Worm (Caenorhabditis elegans) whole organism, midembryonic: ENCODE measurements around the gene F02D8.9.

Source experiments
- cog-1 ChIP-seq: sonication (generic microtip); optimal IDR thresholded peaks from 2 replicates; lab custom pipeline; 2016; ENCODE audit warnings: missing genetic modification characterization, missing compliant biosample characterization
- flt-1 ChIP-seq: fragments of 200-800 bp; sonication (Bioruptor generic); IDR thresholded peaks from 2 replicates; pipeline ENCODE4 v1.3.6; 2022; ENCODE audit warnings: missing genetic modification characterization, missing compliant biosample characterization
- klf-2 ChIP-seq: fragments of 200-800 bp; sonication (Bioruptor generic); conservative IDR thresholded peaks from 2 replicates; pipeline ENCODE4 v1.3.6; 2022; ENCODE audit warnings: missing genetic modification reagents, missing genetic modification characterization, missing compliant biosample characterization
- ref-1 ChIP-seq: fragments of 200-800 bp; sonication (Bioruptor generic); conservative IDR thresholded peaks from 2 replicates; pipeline ENCODE4 v1.3.6; 2022; ENCODE audit warnings: missing genetic modification reagents, missing genetic modification characterization, missing compliant biosample characterization
- ztf-23 ChIP-seq: fragments of 200-800 bp; sonication (Bioruptor generic); IDR thresholded peaks from 2 replicates; pipeline ENCODE4 v1.3.6; 2022; ENCODE audit warnings: missing genetic modification reagents, missing genetic modification characterization, missing compliant biosample characterization
- ztf-29 ChIP-seq: fragments of 200-800 bp; sonication (Bioruptor generic); IDR thresholded peaks from 2 replicates; pipeline ENCODE4 v1.3.6; 2022; ENCODE audit warnings: missing genetic modification reagents, missing genetic modification characterization, missing compliant biosample characterization

- TF ChIP-seq klf-2 (GFP tag; lab: Robert Waterston, UW), result no peak
- no peak for TF ChIP-seq flt-1 (GFP tag; lab: Robert Waterston, UW)
- TF ChIP-seq ztf-29, result no peak
- no peak for TF ChIP-seq ztf-23 (GFP tag; lab: Robert Waterston, UW)
- no peak for TF ChIP-seq cog-1 (tag; lab: Kevin White, UChicago)
- no peak for TF ChIP-seq ref-1 (GFP tag; lab: Robert Waterston, UW)
Observed at ce11 chrV:14942898-14943297, 12.7 kb downstream of the F02D8.9 start.
